Worm (Caenorhabditis elegans) whole organism, mixed stage, embryonic: ENCODE data around the gene rict-1.

Experiments used
- M03D4.4 ChIP-seq: sonication (generic microtip); optimal IDR thresholded peaks from 2 replicates; lab custom pipeline; 2017; ENCODE audit warnings: mild to moderate bottlenecking, missing genetic modification characterization, missing compliant biosample characterization
- bed-3 ChIP-seq: fragments of 200-800 bp; sonication (Bioruptor generic); optimal IDR thresholded peaks from 3 replicates; lab custom pipeline; 2018; ENCODE audit warnings: mild to moderate bottlenecking, missing genetic modification characterization, moderate library complexity, missing compliant biosample characterization
- blmp-1 ChIP-seq: fragments of 150-350 bp; optimal IDR thresholded peaks from 2 replicates; lab custom pipeline; 2014; ENCODE audit warnings: missing biosample characterization, missing genetic modification characterization
- ceh-39 ChIP-seq: fragments of 150-350 bp; optimal IDR thresholded peaks from 2 replicates; lab custom pipeline; 2014; ENCODE audit warnings: missing biosample characterization, missing genetic modification characterization
- ceh-43 ChIP-seq: fragments of 200-800 bp; sonication (Bioruptor generic); optimal IDR thresholded peaks from 2 replicates; lab custom pipeline; 2018; ENCODE audit warnings: mild to moderate bottlenecking, missing genetic modification characterization, moderate library complexity, missing compliant biosample characterization
- ceh-83 ChIP-seq: fragments of 200-800 bp; sonication (Bioruptor generic); optimal IDR thresholded peaks from 2 replicates; lab custom pipeline; 2018; ENCODE audit warnings: mild to moderate bottlenecking, missing genetic modification characterization, missing compliant biosample characterization
- ces-1 ChIP-seq: fragments of 150-350 bp; optimal IDR thresholded peaks from 2 replicates; lab custom pipeline; 2014; ENCODE audit warnings: missing biosample characterization, missing genetic modification reagents, missing genetic modification characterization
- cnd-1 ChIP-seq: fragments of 200-800 bp; sonication (Bioruptor generic); optimal IDR thresholded peaks from 2 replicates; lab custom pipeline; 2018; ENCODE audit warnings: mild to moderate bottlenecking, missing genetic modification characterization, missing compliant biosample characterization
- drap-1 ChIP-seq: fragments of 200-800 bp; sonication (Bioruptor generic); optimal IDR thresholded peaks from 3 replicates; lab custom pipeline; 2018; ENCODE audit warnings: mild to moderate bottlenecking, missing genetic modification characterization, missing compliant biosample characterization
- elt-1 ChIP-seq: sonication (generic microtip); optimal IDR thresholded peaks from 2 replicates; lab custom pipeline; 2017; ENCODE audit warnings: missing genetic modification characterization, mild to moderate bottlenecking, missing compliant biosample characterization, antibody characterized with exemption, moderate library complexity, borderline replicate concordance; ENCODE audit not compliant: insufficient read depth
- elt-3 ChIP-seq: fragments of 150-350 bp; optimal IDR thresholded peaks from 2 replicates; lab custom pipeline; 2014; ENCODE audit warnings: missing biosample characterization, missing genetic modification characterization
- flh-1 ChIP-seq: fragments of 200-800 bp; sonication (Bioruptor generic); optimal IDR thresholded peaks from 2 replicates; lab custom pipeline; 2018; ENCODE audit warnings: mild to moderate bottlenecking, missing genetic modification characterization, moderate library complexity, missing compliant biosample characterization
- ham-2 ChIP-seq: fragments of 200-800 bp; sonication (Bioruptor generic); optimal IDR thresholded peaks from 2 replicates; lab custom pipeline; 2018; ENCODE audit warnings: mild to moderate bottlenecking, missing genetic modification characterization, missing compliant biosample characterization
- hlh-1 ChIP-seq: fragments of 150-350 bp; optimal IDR thresholded peaks from 2 replicates; lab custom pipeline; 2014; ENCODE audit warnings: missing biosample characterization, missing genetic modification reagents, missing genetic modification characterization
- lin-13 ChIP-seq: fragments of 150-350 bp; optimal IDR thresholded peaks from 2 replicates; lab custom pipeline; 2014; ENCODE audit warnings: missing biosample characterization, missing genetic modification characterization
- lin-32 ChIP-seq: fragments of 200-800 bp; sonication (Bioruptor generic); optimal IDR thresholded peaks from 2 replicates; lab custom pipeline; 2018; ENCODE audit warnings: mild to moderate bottlenecking, missing genetic modification characterization, missing compliant biosample characterization
- lsy-2 ChIP-seq: fragments of 150-350 bp; optimal IDR thresholded peaks from 2 replicates; lab custom pipeline; 2014; ENCODE audit warnings: missing biosample characterization, missing genetic modification characterization
- mab-5 ChIP-seq: fragments of 150-350 bp; optimal IDR thresholded peaks from 2 replicates; lab custom pipeline; 2014; ENCODE audit warnings: missing biosample characterization, missing genetic modification characterization
- mep-1 ChIP-seq: fragments of 150-350 bp; optimal IDR thresholded peaks from 2 replicates; lab custom pipeline; 2017; ENCODE audit warnings: missing biosample characterization, missing genetic modification reagents, missing genetic modification characterization, inconsistent platforms
- mls-2 ChIP-seq: sonication (generic microtip); optimal IDR thresholded peaks from 2 replicates; lab custom pipeline; 2016; ENCODE audit warnings: mild to moderate bottlenecking, missing genetic modification characterization, moderate library complexity, missing compliant biosample characterization
- nhr-12 ChIP-seq: fragments of 150-350 bp; optimal IDR thresholded peaks from 2 replicates; lab custom pipeline; 2014; ENCODE audit warnings: missing biosample characterization, missing genetic modification characterization
- nhr-2 ChIP-seq: fragments of 150-350 bp; optimal IDR thresholded peaks from 2 replicates; lab custom pipeline; 2014; ENCODE audit warnings: missing biosample characterization, missing genetic modification characterization
- nhr-237 ChIP-seq: fragments of 150-350 bp; optimal IDR thresholded peaks from 2 replicates; lab custom pipeline; 2014; ENCODE audit warnings: missing biosample characterization, missing genetic modification characterization
- nhr-28 ChIP-seq: fragments of 150-350 bp; optimal IDR thresholded peaks from 2 replicates; lab custom pipeline; 2014; ENCODE audit warnings: missing biosample characterization, missing genetic modification characterization
- nhr-76 ChIP-seq: sonication (generic microtip); optimal IDR thresholded peaks from 2 replicates; lab custom pipeline; 2017; ENCODE audit warnings: missing biosample characterization, missing genetic modification characterization
- pha-4 ChIP-seq: fragments of 150-350 bp; optimal IDR thresholded peaks from 2 replicates; lab custom pipeline; 2018; ENCODE audit warnings: missing biosample characterization, missing genetic modification reagents, missing genetic modification characterization
- snpc-4 ChIP-seq: fragments of 150-350 bp; optimal IDR thresholded peaks from 2 replicates; lab custom pipeline; 2014; ENCODE audit warnings: missing biosample characterization, missing genetic modification characterization
- sptf-1 ChIP-seq: sonication (generic microtip); optimal IDR thresholded peaks from 2 replicates; lab custom pipeline; 2017; ENCODE audit warnings: mild to moderate bottlenecking, missing genetic modification characterization, moderate library complexity, missing compliant biosample characterization
- tbx-8 ChIP-seq: fragments of 200-800 bp; sonication (Bioruptor generic); optimal IDR thresholded peaks from 2 replicates; lab custom pipeline; 2018; ENCODE audit warnings: mild to moderate bottlenecking, missing genetic modification characterization, moderate library complexity, missing compliant biosample characterization
- unc-62 ChIP-seq: fragments of 150-350 bp; optimal IDR thresholded peaks from 2 replicates; lab custom pipeline; 2014; ENCODE audit warnings: missing biosample characterization, missing genetic modification reagents, missing genetic modification characterization
- zip-8 ChIP-seq: fragments of 150-350 bp; optimal IDR thresholded peaks from 2 replicates; lab custom pipeline; 2014; ENCODE audit warnings: missing biosample characterization, missing genetic modification characterization
- ztf-11 ChIP-seq: fragments of 150-350 bp; optimal IDR thresholded peaks from 2 replicates; lab custom pipeline; 2014; ENCODE audit warnings: missing biosample characterization, missing genetic modification characterization

Gene rict-1

ce11 chrII:13156971-13157370 is 40.4 kb upstream of the rict-1 start, which contains the start of the genes hpr-17 and F32A11.1:
Gene hpr-17, minus strand, starts transcription at chrII:13157047.
Gene F32A11.1, plus strand, starts transcription at chrII:13157329.
- TF ChIP-seq lin-13 (tag; lab: Kevin White, UChicago) (peak; percentile 58), mep-1 (tag; lab: Kevin White, UChicago) (peak; percentile 73), nhr-12 (no peak), lin-32 (GFP tag; lab: Kevin White, UChicago) (no peak), ceh-83 (no peak), blmp-1 (no peak), lsy-2 (peak; percentile 67), ceh-39 (no peak), ztf-11 (tag; lab: Kevin White, UChicago) (peak; percentile 22), tbx-8 (no peak), pha-4 (tag; lab: Kevin White, UChicago) (peak; percentile 56), M03D4.4 (tag; lab: Kevin White, UChicago) (no peak), nhr-237 (tag; lab: Kevin White, UChicago) (peak; percentile 56), unc-62 (no peak), hlh-1 (tag; lab: Kevin White, UChicago) (peak; percentile 12), ces-1 (peak; percentile 42), ham-2 (GFP tag; lab: Kevin White, UChicago) (no peak), sptf-1 (tag; lab: Kevin White, UChicago) (peak; percentile 50), mab-5 (tag; lab: Kevin White, UChicago) (peak; percentile 26)

- no peak for TF ChIP-seq elt-3 (tag; lab: Kevin White, UChicago)
- no peak for TF ChIP-seq elt-1 (tag; lab: Kevin White, UChicago)
- no peak for TF ChIP-seq ceh-43 (GFP tag; lab: Kevin White, UChicago)
- no peak for TF ChIP-seq tbx-8
- TF ChIP-seq snpc-4 (tag; lab: Kevin White, UChicago) = no peak
- TF ChIP-seq nhr-237 (tag; lab: Kevin White, UChicago) = no peak
- TF ChIP-seq nhr-76 (tag; lab: Kevin White, UChicago) = no peak
- no peak for TF ChIP-seq unc-62
- TF ChIP-seq bed-3 (GFP tag; lab: Kevin White, UChicago) = no peak
- TF ChIP-seq nhr-2 (tag; lab: Kevin White, UChicago) = no peak
- TF ChIP-seq lin-13 (tag; lab: Kevin White, UChicago) = no peak
- TF ChIP-seq mab-5 (tag; lab: Kevin White, UChicago) = no peak
- TF ChIP-seq lsy-2 = no peak
- TF ChIP-seq ham-2 (GFP tag; lab: Kevin White, UChicago) = no peak
- TF ChIP-seq mep-1 (tag; lab: Kevin White, UChicago) = no peak
- no peak for TF ChIP-seq nhr-28 (tag; lab: Kevin White, UChicago)
- TF ChIP-seq ceh-83 = no peak
Measured at ce11 chrII:13156071-13156470, 39.5 kb upstream of the rict-1 start.

- TF ChIP-seq lsy-2 (no peak), ztf-11 (tag; lab: Kevin White, UChicago) (no peak)
Measured at ce11 chrII:13153299-13153698, 36.7 kb upstream of the rict-1 start, which contains the start of gene spe-18. Gene spe-18, minus strand, starts transcription at chrII:13153399.

- no peak for TF ChIP-seq ces-1
- TF ChIP-seq lin-13 (tag; lab: Kevin White, UChicago) = no peak
- no peak for TF ChIP-seq mls-2
- no peak for TF ChIP-seq lin-32 (GFP tag; lab: Kevin White, UChicago)
- no peak for TF ChIP-seq drap-1
- TF ChIP-seq nhr-12 = no peak
- TF ChIP-seq cnd-1 (tag; lab: Kevin White, UChicago) = no peak
- TF ChIP-seq nhr-2 (tag; lab: Kevin White, UChicago) = no peak
- TF ChIP-seq tbx-8 = no peak
Measured at ce11 chrII:13152409-13152808, 35.8 kb upstream of the rict-1 start.

- TF ChIP-seq cnd-1 (tag; lab: Kevin White, UChicago) (no peak), ceh-39 (no peak), nhr-76 (tag; lab: Kevin White, UChicago) (no peak), ceh-43 (GFP tag; lab: Kevin White, UChicago) (no peak), lin-13 (tag; lab: Kevin White, UChicago) (no peak), lsy-2 (no peak), ces-1 (no peak), ztf-11 (tag; lab: Kevin White, UChicago) (no peak), zip-8 (tag; lab: Kevin White, UChicago) (no peak), sptf-1 (tag; lab: Kevin White, UChicago) (no peak), unc-62 (no peak), flh-1 (GFP tag; lab: Kevin White, UChicago) (no peak), blmp-1 (no peak), nhr-237 (tag; lab: Kevin White, UChicago) (no peak)
Measured at ce11 chrII:13149965-13150364, 33.4 kb upstream of the rict-1 start.
